Fruit fly (Drosophila melanogaster) whole organism, embryonic: Measurements from ENCODE around the gene RASSF8.

Experiments
- Abd-B ChIP-seq: fragments of 200-800 bp; sonication (Bioruptor generic); optimal IDR thresholded peaks from 2 replicates; lab custom pipeline; 2018; ENCODE audit warnings: missing biosample characterization, mild to moderate bottlenecking, missing genetic modification characterization, moderate library complexity
- Asciz ChIP-seq: fragments of 200-800 bp; sonication (Bioruptor generic); optimal IDR thresholded peaks from 2 replicates; lab custom pipeline; 2017; ENCODE audit warnings: missing biosample characterization, mild to moderate bottlenecking, missing genetic modification characterization, missing genetic modification reagents
- Bdp1 ChIP-seq: fragments of 200-800 bp; sonication (Bioruptor generic); optimal IDR thresholded peaks from 3 replicates; lab custom pipeline; 2016; ENCODE audit warnings: missing biosample characterization, missing genetic modification characterization
- CG10274 ChIP-seq: fragments of 200-800 bp; sonication (Bioruptor generic); optimal IDR thresholded peaks from 3 replicates; lab custom pipeline; 2017; ENCODE audit warnings: missing biosample characterization, mild to moderate bottlenecking, missing genetic modification characterization
- CG10321 ChIP-seq: fragments of 200-800 bp; sonication (Bioruptor generic); IDR thresholded peaks from 2 replicates; pipeline ENCODE4 v1.3.6; 2022; ENCODE audit warnings: missing biosample characterization, missing genetic modification characterization
- CG10565 ChIP-seq: fragments of 200-800 bp; sonication (Bioruptor generic); optimal IDR thresholded peaks from 3 replicates; lab custom pipeline; 2016; ENCODE audit warnings: missing biosample characterization, mild to moderate bottlenecking, missing genetic modification characterization
- CG11247 ChIP-seq: fragments of 200-800 bp; sonication (Bioruptor generic); IDR thresholded peaks from 2 replicates; pipeline ENCODE4 v1.3.6; 2022; ENCODE audit warnings: missing biosample characterization, missing genetic modification characterization
- CG12104 ChIP-seq: fragments of 200-800 bp; sonication (Bioruptor generic); optimal IDR thresholded peaks from 3 replicates; lab custom pipeline; 2016; ENCODE audit warnings: missing biosample characterization, missing genetic modification characterization
- CG13624 ChIP-seq: fragments of 200-800 bp; sonication (Bioruptor generic); optimal IDR thresholded peaks from 2 replicates; lab custom pipeline; 2016; ENCODE audit warnings: missing biosample characterization, missing genetic modification characterization
- CG14014 ChIP-seq: fragments of 200-800 bp; sonication (Bioruptor generic); IDR thresholded peaks from 2 replicates; pipeline ENCODE4 v1.3.6; 2022; ENCODE audit warnings: missing biosample characterization, missing genetic modification characterization
- CG15073 ChIP-seq: fragments of 200-800 bp; sonication (Bioruptor generic); optimal IDR thresholded peaks from 2 replicates; lab custom pipeline; 2016; ENCODE audit warnings: missing biosample characterization, missing genetic modification characterization
- CG15479 ChIP-seq: fragments of 200-800 bp; sonication (Bioruptor generic); optimal IDR thresholded peaks from 3 replicates; lab custom pipeline; 2019; ENCODE audit warnings: missing biosample characterization, mild to moderate bottlenecking, missing genetic modification characterization, moderate library complexity
- CG15601 ChIP-seq: fragments of 200-800 bp; sonication (Bioruptor generic); optimal IDR thresholded peaks from 3 replicates; lab custom pipeline; 2019; ENCODE audit warnings: missing biosample characterization, mild to moderate bottlenecking, missing genetic modification characterization, moderate library complexity
- CG15696 ChIP-seq: fragments of 200-800 bp; sonication (Bioruptor generic); optimal IDR thresholded peaks from 2 replicates; lab custom pipeline; 2019; ENCODE audit warnings: missing biosample characterization, mild to moderate bottlenecking, missing genetic modification characterization, moderate library complexity
- CG1603 ChIP-seq: fragments of 200-800 bp; sonication (Bioruptor generic); optimal IDR thresholded peaks from 2 replicates; lab custom pipeline; 2019; ENCODE audit warnings: missing biosample characterization, mild to moderate bottlenecking, missing genetic modification characterization, moderate library complexity
- CG17328 ChIP-seq: fragments of 200-800 bp; sonication (Bioruptor generic); IDR thresholded peaks from 2 replicates; pipeline ENCODE4 v1.3.6; 2022; ENCODE audit warnings: missing biosample characterization, missing genetic modification characterization
- CG1832 ChIP-seq: fragments of 200-800 bp; sonication (Bioruptor generic); optimal IDR thresholded peaks from 2 replicates; lab custom pipeline; 2017; ENCODE audit warnings: missing biosample characterization, mild to moderate bottlenecking, missing genetic modification characterization, inconsistent platforms
- CG18599 ChIP-seq: fragments of 200-800 bp; sonication (Bioruptor generic); optimal IDR thresholded peaks from 3 replicates; lab custom pipeline; 2017; ENCODE audit warnings: missing biosample characterization, missing genetic modification characterization, mild to moderate bottlenecking, moderate library complexity, missing genetic modification reagents
- CG32532 ChIP-seq: fragments of 200-800 bp; sonication (Bioruptor generic); IDR thresholded peaks from 2 replicates; pipeline ENCODE4 v1.3.6; 2022; ENCODE audit warnings: missing biosample characterization, missing genetic modification characterization
- CG33213 ChIP-seq: fragments of 200-800 bp; sonication (Bioruptor generic); optimal IDR thresholded peaks from 3 replicates; lab custom pipeline; 2016; ENCODE audit warnings: missing biosample characterization, missing genetic modification characterization
- CG34224 ChIP-seq: fragments of 200-800 bp; sonication (Bioruptor generic); IDR thresholded peaks from 3 replicates; pipeline ENCODE4 v1.3.6; 2022; ENCODE audit warnings: missing biosample characterization, missing genetic modification characterization; ENCODE audit not compliant: partially characterized antibody
- CG4854 ChIP-seq: fragments of 200-800 bp; sonication (Bioruptor generic); optimal IDR thresholded peaks from 2 replicates; lab custom pipeline; 2016; ENCODE audit warnings: missing biosample characterization, missing genetic modification characterization, inconsistent platforms
- CG6654 ChIP-seq: fragments of 200-800 bp; sonication (Bioruptor generic); optimal IDR thresholded peaks from 2 replicates; lab custom pipeline; 2017; ENCODE audit warnings: missing biosample characterization, mild to moderate bottlenecking, missing genetic modification characterization
- CG7372 ChIP-seq: fragments of 200-800 bp; sonication (Bioruptor generic); IDR thresholded peaks from 2 replicates; pipeline ENCODE4 v1.3.6; 2022; ENCODE audit warnings: missing biosample characterization, missing genetic modification characterization
- CG7928 ChIP-seq: fragments of 200-800 bp; sonication (Bioruptor generic); optimal IDR thresholded peaks from 2 replicates; lab custom pipeline; 2017; ENCODE audit warnings: missing biosample characterization, mild to moderate bottlenecking, missing genetic modification characterization
- CG9215 ChIP-seq: fragments of 200-800 bp; sonication (Bioruptor generic); IDR thresholded peaks from 2 replicates; pipeline ENCODE4 v1.3.6; 2022; ENCODE audit warnings: missing biosample characterization, missing genetic modification characterization
- CG9876 ChIP-seq: fragments of 200-800 bp; sonication (Bioruptor generic); optimal IDR thresholded peaks from 2 replicates; lab custom pipeline; 2016; ENCODE audit warnings: missing biosample characterization, missing genetic modification characterization
- D ChIP-seq, 2 experiments: fragments of 200-800 bp in 1 of 2; fragments of >200 bp in 1 of 2; sonication (Bioruptor generic) in 1 of 2; optimal IDR thresholded peaks; 2 replicates in 1 of 2; 3 replicates in 1 of 2; lab custom pipeline; 2017; ENCODE audit warnings: mild to moderate bottlenecking in 1 of 2, missing biosample characterization in 1 of 2, missing genetic modification characterization in 1 of 2, missing genetic modification reagents in 1 of 2
- Dbx ChIP-seq: fragments of 200-800 bp; sonication (Bioruptor generic); IDR thresholded peaks from 3 replicates; pipeline ENCODE4 v1.3.6; 2022; ENCODE audit warnings: missing biosample characterization, missing genetic modification characterization
- Dll ChIP-seq: fragments of 200-800 bp; sonication (Bioruptor generic); IDR thresholded peaks from 4 replicates; pipeline ENCODE4 v1.3.6; 2022; ENCODE audit warnings: missing biosample characterization, missing genetic modification characterization; ENCODE audit not compliant: partially characterized antibody
- Dp ChIP-seq: fragments of 200-800 bp; sonication (Bioruptor generic); optimal IDR thresholded peaks from 2 replicates; lab custom pipeline; 2018; ENCODE audit warnings: missing biosample characterization, mild to moderate bottlenecking, missing genetic modification characterization, moderate library complexity
- Gug ChIP-seq: fragments of 200-800 bp; sonication (Bioruptor generic); IDR thresholded peaks from 4 replicates; pipeline ENCODE4 v1.3.6; 2022; ENCODE audit warnings: missing biosample characterization, missing genetic modification characterization
- HmgZ ChIP-seq: fragments of 200-800 bp; sonication (Bioruptor generic); optimal IDR thresholded peaks from 2 replicates; lab custom pipeline; 2018; ENCODE audit warnings: missing biosample characterization, mild to moderate bottlenecking, missing genetic modification characterization
- MESR4 ChIP-seq: fragments of 200-800 bp; sonication (Bioruptor generic); optimal IDR thresholded peaks from 2 replicates; lab custom pipeline; 2018; ENCODE audit warnings: missing biosample characterization, mild to moderate bottlenecking, missing genetic modification characterization, moderate library complexity
- Mad ChIP-seq: fragments of 200-800 bp; sonication (Bioruptor generic); optimal IDR thresholded peaks from 2 replicates; lab custom pipeline; 2016; ENCODE audit warnings: missing biosample characterization, missing genetic modification characterization
- Myb ChIP-seq: fragments of 200-800 bp; sonication (Bioruptor generic); optimal IDR thresholded peaks from 2 replicates; lab custom pipeline; 2016; ENCODE audit warnings: missing biosample characterization, missing genetic modification characterization
- Nf-YB ChIP-seq: fragments of 200-800 bp; sonication (Bioruptor generic); optimal IDR thresholded peaks from 3 replicates; lab custom pipeline; 2019; ENCODE audit warnings: missing biosample characterization, mild to moderate bottlenecking, missing genetic modification characterization, moderate library complexity
- PHDP ChIP-seq: fragments of 200-800 bp; sonication (Bioruptor generic); optimal IDR thresholded peaks from 3 replicates; lab custom pipeline; 2018; ENCODE audit warnings: missing biosample characterization, mild to moderate bottlenecking, missing genetic modification characterization, moderate library complexity
- Ptx1 ChIP-seq: fragments of 200-800 bp; sonication (Bioruptor generic); IDR thresholded peaks from 2 replicates; pipeline ENCODE4 v1.3.6; 2022; ENCODE audit warnings: missing biosample characterization, missing genetic modification characterization
- Rfx ChIP-seq: fragments of 200-800 bp; sonication (Bioruptor generic); IDR thresholded peaks from 2 replicates; pipeline ENCODE4 v1.3.6; 2022; ENCODE audit warnings: missing biosample characterization, missing genetic modification characterization
- ac ChIP-seq: fragments of 200-800 bp; sonication (Bioruptor generic); optimal IDR thresholded peaks from 3 replicates; lab custom pipeline; 2017; ENCODE audit warnings: missing biosample characterization, mild to moderate bottlenecking, missing genetic modification characterization
- chm ChIP-seq: fragments of 200-800 bp; sonication (Bioruptor generic); IDR thresholded peaks from 2 replicates; pipeline ENCODE4 v1.3.6; 2022; ENCODE audit warnings: missing biosample characterization, missing genetic modification characterization
- dm ChIP-seq: fragments of 200-800 bp; sonication (Bioruptor generic); optimal IDR thresholded peaks from 3 replicates; lab custom pipeline; 2016; ENCODE audit warnings: missing biosample characterization, missing genetic modification characterization
- ham ChIP-seq: fragments of 200-800 bp; sonication (Bioruptor generic); IDR thresholded peaks from 2 replicates; pipeline ENCODE4 v1.3.6; 2022; ENCODE audit warnings: missing biosample characterization, missing genetic modification characterization
- ind ChIP-seq: fragments of 200-800 bp; sonication (Bioruptor generic); optimal IDR thresholded peaks from 3 replicates; lab custom pipeline; 2016; ENCODE audit warnings: missing biosample characterization, missing genetic modification characterization
- nerfin-1 ChIP-seq: fragments of 200-800 bp; sonication (Bioruptor generic); optimal IDR thresholded peaks from 3 replicates; lab custom pipeline; 2019; ENCODE audit warnings: missing biosample characterization, mild to moderate bottlenecking, missing genetic modification characterization, moderate library complexity
- pb ChIP-seq: fragments of 200-800 bp; sonication (Bioruptor generic); optimal IDR thresholded peaks from 3 replicates; lab custom pipeline; 2016; ENCODE audit warnings: missing biosample characterization, missing genetic modification characterization
- trem ChIP-seq: fragments of 200-800 bp; optimal IDR thresholded peaks from 3 replicates; lab custom pipeline; 2019; ENCODE audit warnings: missing biosample characterization, mild to moderate bottlenecking, missing genetic modification characterization, moderate library complexity
- unpg ChIP-seq: fragments of 200-800 bp; sonication (Bioruptor generic); optimal IDR thresholded peaks from 3 replicates; lab custom pipeline; 2018; ENCODE audit warnings: missing biosample characterization, mild to moderate bottlenecking, missing genetic modification characterization, moderate library complexity

RASSF8 gene

dm6 chr3R:25647577-25648257 is 13.9 kb upstream of the RASSF8 start (continued):
- peak; percentile 13 for TF ChIP-seq Myb (GFP tag; lab: Kevin White, UChicago)
- TF ChIP-seq dm (GFP tag; lab: Kevin White, UChicago), result peak; percentile 19
- TF ChIP-seq CG10565 (GFP tag; lab: Kevin White, UChicago), result no peak
- TF ChIP-seq Ptx1 (GFP tag; lab: Robert Waterston, UW), result no peak
- no peak for TF ChIP-seq CG10274
- peak; percentile 68 for TF ChIP-seq Dll (GFP tag; lab: Robert Waterston, UW)
- TF ChIP-seq CG15696 (tag; lab: Kevin White, UChicago), result no peak
- no peak for TF ChIP-seq D (optimal IDR thresholded peaks at IDR 0.05; lab: Kevin White, UChicago)
- no peak for TF ChIP-seq D (GFP tag; optimal IDR thresholded peaks at IDR 0.05; lab: Kevin White, UChicago)
- TF ChIP-seq nerfin-1 (tag; lab: Kevin White, UChicago), result peak; percentile 33
- 0 out of 2 replicates have a peak, but pooled peaks have one; percentile 11 for TF ChIP-seq CG32532 (GFP tag; lab: Robert Waterston, UW)
- peak; percentile 17 for TF ChIP-seq HmgZ (tag; lab: Kevin White, UChicago)
- peak; percentile 13 for TF ChIP-seq CG15601 (tag; lab: Kevin White, UChicago)
- peak; percentile 26; the same call in 1 of the 2 replicates for TF ChIP-seq CG11247 (GFP tag; lab: Robert Waterston, UW)
- TF ChIP-seq CG12104 (GFP tag; lab: Kevin White, UChicago), result no peak
- no peak for TF ChIP-seq pb (GFP tag; lab: Kevin White, UChicago)
- no peak for TF ChIP-seq CG6654 (GFP tag; lab: Kevin White, UChicago)
- peak; percentile 71 for TF ChIP-seq CG1603 (tag; lab: Kevin White, UChicago)
- peak; percentile 28 for TF ChIP-seq Abd-B (GFP tag; lab: Kevin White, UChicago)
- peak; percentile 65 for TF ChIP-seq CG1832 (GFP tag; lab: Kevin White, UChicago)
- no peak for TF ChIP-seq CG15073 (GFP tag; lab: Kevin White, UChicago)
- TF ChIP-seq CG13624 (GFP tag; lab: Kevin White, UChicago), result peak; percentile 34
- no peak for TF ChIP-seq Gug
- TF ChIP-seq CG14014 (GFP tag; lab: Robert Waterston, UW), result no peak; the same call in 1 of the 2 replicates
- no peak for TF ChIP-seq ac (GFP tag; lab: Kevin White, UChicago)
- no peak for TF ChIP-seq ham (GFP tag; lab: Robert Waterston, UW)
- TF ChIP-seq CG15479 (GFP tag; lab: Kevin White, UChicago), result peak; percentile 21
- peak; percentile 12 for TF ChIP-seq PHDP (tag; lab: Kevin White, UChicago)
- peak; percentile 19; the same call in 1 of the 2 replicates for TF ChIP-seq CG17328 (GFP tag; lab: Robert Waterston, UW)
- TF ChIP-seq CG9215 (GFP tag; lab: Robert Waterston, UW), result no peak
- peak; percentile 49; the same call in 1 of the 3 replicates for TF ChIP-seq Dbx (GFP tag; lab: Robert Waterston, UW)
- 0 out of 2 replicates have a peak, but pooled peaks have one; percentile 28 for TF ChIP-seq CG10321
- TF ChIP-seq CG7928, result peak; percentile 70
- no peak for TF ChIP-seq CG9876 (GFP tag; lab: Kevin White, UChicago)
- peak; percentile 23 for TF ChIP-seq MESR4 (GFP tag; lab: Kevin White, UChicago)
- TF ChIP-seq unpg (GFP tag; lab: Kevin White, UChicago), result no peak
- TF ChIP-seq CG18599, result no peak
- TF ChIP-seq CG4854, result no peak
- TF ChIP-seq Dp (GFP tag; lab: Kevin White, UChicago), result peak; percentile 4
- TF ChIP-seq CG7372 (GFP tag; lab: Robert Waterston, UW), result no peak
- TF ChIP-seq Mad (GFP tag; lab: Kevin White, UChicago), result no peak
- no peak for TF ChIP-seq Bdp1 (GFP tag; lab: Kevin White, UChicago)
- TF ChIP-seq Asciz (GFP tag; lab: Kevin White, UChicago), result peak; percentile 39
- TF ChIP-seq Rfx, result no peak
- TF ChIP-seq Nf-YB, result no peak
- peak; percentile 12 for TF ChIP-seq CG33213
- peak; percentile 65 for TF ChIP-seq chm (GFP tag; lab: Robert Waterston, UW)
- peak; percentile 55 for TF ChIP-seq CG34224 (GFP tag; lab: Robert Waterston, UW)
- peak; percentile 49 for TF ChIP-seq trem (tag; lab: Kevin White, UChicago)
- TF ChIP-seq ind (GFP tag; lab: Kevin White, UChicago), result no peak
